Worm (Caenorhabditis elegans) whole organism, mixed stage, embryonic: ENCODE data around the gene Y67D8B.3.

Experiments
- bed-3 ChIP-seq: fragments of 200-800 bp; sonication (Bioruptor generic); optimal IDR thresholded peaks from 3 replicates; lab custom pipeline; 2018; ENCODE audit warnings: mild to moderate bottlenecking, missing genetic modification characterization, moderate library complexity, missing compliant biosample characterization
- blmp-1 ChIP-seq: fragments of 150-350 bp; optimal IDR thresholded peaks from 2 replicates; lab custom pipeline; 2014; ENCODE audit warnings: missing biosample characterization, missing genetic modification characterization
- ceh-39 ChIP-seq: fragments of 150-350 bp; optimal IDR thresholded peaks from 2 replicates; lab custom pipeline; 2014; ENCODE audit warnings: missing biosample characterization, missing genetic modification characterization
- ces-1 ChIP-seq: fragments of 150-350 bp; optimal IDR thresholded peaks from 2 replicates; lab custom pipeline; 2014; ENCODE audit warnings: missing biosample characterization, missing genetic modification reagents, missing genetic modification characterization
- elt-1 ChIP-seq: sonication (generic microtip); optimal IDR thresholded peaks from 2 replicates; lab custom pipeline; 2017; ENCODE audit warnings: missing genetic modification characterization, mild to moderate bottlenecking, missing compliant biosample characterization, antibody characterized with exemption, moderate library complexity, borderline replicate concordance; ENCODE audit not compliant: insufficient read depth
- nhr-2 ChIP-seq: fragments of 150-350 bp; optimal IDR thresholded peaks from 2 replicates; lab custom pipeline; 2014; ENCODE audit warnings: missing biosample characterization, missing genetic modification characterization
- snpc-4 ChIP-seq: fragments of 150-350 bp; optimal IDR thresholded peaks from 2 replicates; lab custom pipeline; 2014; ENCODE audit warnings: missing biosample characterization, missing genetic modification characterization
- unc-62 ChIP-seq: fragments of 150-350 bp; optimal IDR thresholded peaks from 2 replicates; lab custom pipeline; 2014; ENCODE audit warnings: missing biosample characterization, missing genetic modification reagents, missing genetic modification characterization
- ztf-11 ChIP-seq: fragments of 150-350 bp; optimal IDR thresholded peaks from 2 replicates; lab custom pipeline; 2014; ENCODE audit warnings: missing biosample characterization, missing genetic modification characterization

- no peak for TF ChIP-seq nhr-2 (tag; lab: Kevin White, UChicago)
- TF ChIP-seq ztf-11: no peak
- no peak for TF ChIP-seq bed-3
- no peak for TF ChIP-seq blmp-1 (tag; lab: Kevin White, UChicago)
- no peak for TF ChIP-seq elt-1
- no peak for TF ChIP-seq unc-62
- no peak for TF ChIP-seq ceh-39 (tag; lab: Kevin White, UChicago)
- TF ChIP-seq snpc-4 (tag; lab: Kevin White, UChicago): no peak
- no peak for TF ChIP-seq ces-1 (GFP tag; lab: Kevin White, UChicago)
Measured at ce11 chrIV:3202111-3202510, at the start of gene Y67D8B.3, which contains the start of gene Y67D8B.5.
